Worm (Caenorhabditis elegans): ENCODE data around the gene srh-35.

DNA sequence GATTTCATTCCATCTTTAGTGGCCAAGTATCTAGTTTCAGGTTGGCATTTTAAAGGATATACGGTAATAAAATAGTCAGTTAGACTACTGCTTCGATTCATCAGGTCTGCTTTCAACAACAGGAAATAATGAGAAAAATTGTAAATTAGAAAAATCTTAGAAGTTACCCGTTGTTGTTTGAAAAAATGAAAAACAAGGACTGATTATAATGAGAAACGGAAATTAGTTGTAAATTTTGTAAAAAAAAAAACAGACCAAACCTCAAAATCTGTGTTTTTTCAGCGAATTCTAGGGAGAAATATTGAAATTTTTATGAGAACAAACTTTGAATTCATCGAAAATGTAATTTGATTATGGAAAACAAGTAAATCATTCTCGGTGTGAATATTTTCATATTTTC, 46.0 kb downstream of the srh-35 start, which contains the start of gene srh-62:
- TF ChIP-seq nhr-28 (tag; optimal IDR thresholded peaks at IDR 0.05) (no peak), ztf-11 (tag; optimal IDR thresholded peaks at IDR 0.05) (no peak), unc-39 (tag; optimal IDR thresholded peaks at IDR 0.05) (no peak), zip-8 (tag; optimal IDR thresholded peaks at IDR 0.05) (no peak), elt-1 (tag; optimal IDR thresholded peaks at IDR 0.05; ENCODE audit: borderline replicate concordance, insufficient read depth) (no peak), lsy-2 (tag; optimal IDR thresholded peaks at IDR 0.05) (no peak), pha-4 (tag; optimal IDR thresholded peaks at IDR 0.05) (no peak), hlh-1 (tag; optimal IDR thresholded peaks at IDR 0.05) (no peak), M03D4.4 (tag; optimal IDR thresholded peaks at IDR 0.05) (no peak)

All from whole organism, mixed stage, embryonic.